Fruit fly (Drosophila melanogaster) whole organism, embryonic: ENCODE results near the gene CG17325.

Experiments
- ATbp ChIP-seq: fragments of 200-800 bp; sonication (Bioruptor generic); optimal IDR thresholded peaks from 2 replicates; lab custom pipeline; 2017; ENCODE audit warnings: missing biosample characterization, mild to moderate bottlenecking, missing genetic modification characterization, missing genetic modification reagents
- Ada2b ChIP-seq: fragments of 200-800 bp; sonication (Bioruptor generic); IDR thresholded peaks from 2 replicates; pipeline ENCODE4 v1.3.6; 2022; ENCODE audit warnings: missing biosample characterization, missing genetic modification characterization
- Aef1 ChIP-seq: fragments of 200-800 bp; sonication (Bioruptor generic); IDR thresholded peaks from 3 replicates; pipeline ENCODE4 v1.3.6; 2022; ENCODE audit warnings: missing biosample characterization, missing genetic modification characterization
- BEAF-32 ChIP-seq: fragments of 200-800 bp; sonication (Bioruptor generic); optimal IDR thresholded peaks from 3 replicates; lab custom pipeline; 2017; ENCODE audit warnings: missing biosample characterization, missing genetic modification characterization, mild to moderate bottlenecking, moderate library complexity, missing genetic modification reagents
- CG10321 ChIP-seq: fragments of 200-800 bp; sonication (Bioruptor generic); IDR thresholded peaks from 2 replicates; pipeline ENCODE4 v1.3.6; 2022; ENCODE audit warnings: missing biosample characterization, missing genetic modification characterization
- CG10543 ChIP-seq: fragments of 200-800 bp; sonication (Bioruptor generic); optimal IDR thresholded peaks from 3 replicates; lab custom pipeline; 2017; ENCODE audit warnings: missing biosample characterization, mild to moderate bottlenecking, missing genetic modification characterization, moderate library complexity
- CG15601 ChIP-seq: fragments of 200-800 bp; sonication (Bioruptor generic); optimal IDR thresholded peaks from 3 replicates; lab custom pipeline; 2019; ENCODE audit warnings: missing biosample characterization, mild to moderate bottlenecking, missing genetic modification characterization, moderate library complexity
- CG17361 ChIP-seq: fragments of 200-800 bp; sonication (Bioruptor generic); IDR thresholded peaks from 3 replicates; pipeline ENCODE4 v1.3.6; 2022; ENCODE audit warnings: missing biosample characterization, missing genetic modification characterization
- CG17612 ChIP-seq: fragments of 200-800 bp; sonication (Bioruptor generic); IDR thresholded peaks from 2 replicates; pipeline ENCODE4 v1.3.6; 2022; ENCODE audit warnings: missing biosample characterization, missing genetic modification characterization
- CG17912 ChIP-seq: fragments of 200-800 bp; sonication (Bioruptor generic); optimal IDR thresholded peaks from 2 replicates; lab custom pipeline; 2018; ENCODE audit warnings: missing biosample characterization, mild to moderate bottlenecking, missing genetic modification characterization
- CG18764 ChIP-seq: fragments of 200-800 bp; sonication (Bioruptor generic); optimal IDR thresholded peaks from 3 replicates; lab custom pipeline; 2016; ENCODE audit warnings: missing biosample characterization, missing genetic modification characterization
- CG3163 ChIP-seq: fragments of 200-800 bp; sonication (Bioruptor generic); optimal IDR thresholded peaks from 3 replicates; lab custom pipeline; 2016; ENCODE audit warnings: missing biosample characterization, missing genetic modification characterization
- CG32767 ChIP-seq: fragments of 200-800 bp; sonication (Bioruptor generic); IDR thresholded peaks from 2 replicates; pipeline ENCODE4 v1.3.6; 2022; ENCODE audit warnings: missing biosample characterization, missing genetic modification characterization
- CG42726 ChIP-seq: fragments of 200-800 bp; sonication (Bioruptor generic); IDR thresholded peaks from 2 replicates; pipeline ENCODE4 v1.3.6; 2022; ENCODE audit warnings: missing biosample characterization, missing genetic modification characterization; ENCODE audit not compliant: partially characterized antibody
- CG4282 ChIP-seq: fragments of 200-800 bp; sonication (Bioruptor generic); optimal IDR thresholded peaks from 2 replicates; lab custom pipeline; 2016; ENCODE audit warnings: missing biosample characterization, missing genetic modification characterization
- CG6791 ChIP-seq: fragments of 200-800 bp; sonication (Bioruptor generic); IDR thresholded peaks from 3 replicates; pipeline ENCODE4 v1.3.6; 2022; ENCODE audit warnings: missing biosample characterization, missing genetic modification characterization; ENCODE audit not compliant: partially characterized antibody
- CG7357 ChIP-seq: fragments of 200-800 bp; sonication (Bioruptor generic); IDR thresholded peaks from 3 replicates; pipeline ENCODE4 v1.3.6; 2022; ENCODE audit warnings: missing biosample characterization, missing genetic modification characterization
- CG7839 ChIP-seq: fragments of 200-800 bp; sonication (Bioruptor generic); optimal IDR thresholded peaks from 3 replicates; lab custom pipeline; 2018; ENCODE audit warnings: missing biosample characterization, mild to moderate bottlenecking, missing genetic modification characterization, moderate library complexity
- CG7963 ChIP-seq: fragments of 200-800 bp; sonication (Bioruptor generic); IDR thresholded peaks from 3 replicates; pipeline ENCODE4 v1.3.6; 2022; ENCODE audit warnings: missing biosample characterization, missing genetic modification characterization; ENCODE audit not compliant: partially characterized antibody
- CG8359 ChIP-seq: fragments of 200-800 bp; sonication (Bioruptor generic); optimal IDR thresholded peaks from 2 replicates; lab custom pipeline; 2017; ENCODE audit warnings: missing biosample characterization, mild to moderate bottlenecking, missing genetic modification characterization, borderline replicate concordance
- Doc2 ChIP-seq: fragments of 200-800 bp; sonication (Bioruptor generic); IDR thresholded peaks from 2 replicates; pipeline ENCODE4 v1.3.6; 2022; ENCODE audit warnings: missing biosample characterization, missing genetic modification characterization
- PHDP ChIP-seq: fragments of 200-800 bp; sonication (Bioruptor generic); optimal IDR thresholded peaks from 3 replicates; lab custom pipeline; 2018; ENCODE audit warnings: missing biosample characterization, mild to moderate bottlenecking, missing genetic modification characterization, moderate library complexity
- Rfx ChIP-seq: fragments of 200-800 bp; sonication (Bioruptor generic); IDR thresholded peaks from 2 replicates; pipeline ENCODE4 v1.3.6; 2022; ENCODE audit warnings: missing biosample characterization, missing genetic modification characterization
- Sox100B ChIP-seq: fragments of 200-800 bp; sonication (Bioruptor generic); optimal IDR thresholded peaks from 3 replicates; lab custom pipeline; 2018; ENCODE audit warnings: missing biosample characterization, mild to moderate bottlenecking, missing genetic modification characterization
- Xbp1 ChIP-seq: fragments of 200-800 bp; sonication (Bioruptor generic); optimal IDR thresholded peaks from 3 replicates; lab custom pipeline; 2016; ENCODE audit warnings: missing biosample characterization, mild to moderate bottlenecking, missing genetic modification characterization
- chinmo ChIP-seq: fragments of 200-800 bp; sonication (Bioruptor generic); IDR thresholded peaks from 4 replicates; pipeline ENCODE4 v1.3.6; 2022; ENCODE audit warnings: missing biosample characterization, missing genetic modification characterization; ENCODE audit not compliant: partially characterized antibody
- corto ChIP-seq: fragments of 200-800 bp; sonication (Bioruptor generic); optimal IDR thresholded peaks from 2 replicates; lab custom pipeline; 2016; ENCODE audit warnings: missing biosample characterization, mild to moderate bottlenecking, missing genetic modification characterization, moderate library complexity
- dati ChIP-seq: fragments of 200-800 bp; sonication (Bioruptor generic); IDR thresholded peaks from 2 replicates; pipeline ENCODE4 v1.3.6; 2022; ENCODE audit warnings: missing biosample characterization, missing genetic modification characterization
- disco-r ChIP-seq: fragments of 200-800 bp; sonication (Bioruptor generic); optimal IDR thresholded peaks from 2 replicates; lab custom pipeline; 2016; ENCODE audit warnings: missing biosample characterization, missing genetic modification characterization
- fd3F ChIP-seq: fragments of 200-800 bp; sonication (Bioruptor generic); optimal IDR thresholded peaks from 2 replicates; lab custom pipeline; 2018; ENCODE audit warnings: missing biosample characterization, mild to moderate bottlenecking, missing genetic modification characterization, moderate library complexity
- fd64A ChIP-seq: fragments of 200-800 bp; sonication (Bioruptor generic); optimal IDR thresholded peaks from 3 replicates; lab custom pipeline; 2018; ENCODE audit warnings: missing biosample characterization, mild to moderate bottlenecking, missing genetic modification characterization
- hb ChIP-seq: fragments of 200-800 bp; sonication (Bioruptor generic); IDR thresholded peaks from 3 replicates; pipeline ENCODE4 v1.3.6; 2022; ENCODE audit warnings: missing biosample characterization, missing genetic modification characterization; ENCODE audit not compliant: partially characterized antibody
- hth ChIP-seq: fragments of >200 bp; optimal IDR thresholded peaks from 2 replicates; lab custom pipeline; 2017; ENCODE audit warnings: inconsistent platforms
- inv ChIP-seq: fragments of 200-800 bp; sonication (Bioruptor generic); IDR thresholded peaks from 2 replicates; pipeline ENCODE4 v1.3.6; 2022; ENCODE audit warnings: missing biosample characterization, missing genetic modification characterization; ENCODE audit not compliant: partially characterized antibody
- klu ChIP-seq: fragments of 200-800 bp; sonication (Bioruptor generic); IDR thresholded peaks from 2 replicates; pipeline ENCODE4 v1.3.6; 2022; ENCODE audit warnings: missing biosample characterization, missing genetic modification characterization
- pfk ChIP-seq: fragments of 200-800 bp; sonication (Bioruptor generic); optimal IDR thresholded peaks from 2 replicates; lab custom pipeline; 2018; ENCODE audit warnings: missing biosample characterization, mild to moderate bottlenecking, missing genetic modification characterization, moderate library complexity
- row ChIP-seq: fragments of 200-800 bp; sonication (Bioruptor generic); IDR thresholded peaks from 3 replicates; pipeline ENCODE4 v1.3.6; 2022; ENCODE audit warnings: missing biosample characterization, missing genetic modification characterization
- sc ChIP-seq, 3 experiments: fragments of >200 bp in 2 of 3; fragments of 200-800 bp in 1 of 3; sonication (Bioruptor generic) in 1 of 3; optimal IDR thresholded peaks; 2 replicates in 2 of 3; 3 replicates in 1 of 3; lab custom pipeline; 2017; ENCODE audit warnings: mild to moderate bottlenecking in 1 of 3, missing biosample characterization in 1 of 3, missing genetic modification characterization in 1 of 3, missing genetic modification reagents in 1 of 3
- sd ChIP-seq: fragments of 200-800 bp; sonication (Bioruptor generic); optimal IDR thresholded peaks from 3 replicates; lab custom pipeline; 2018; ENCODE audit warnings: missing biosample characterization, mild to moderate bottlenecking, missing genetic modification characterization, moderate library complexity
- sens-2 ChIP-seq: fragments of 200-800 bp; sonication (Bioruptor generic); IDR thresholded peaks from 2 replicates; pipeline ENCODE4 v1.3.6; 2022; ENCODE audit warnings: missing biosample characterization, missing genetic modification characterization
- sr ChIP-seq: fragments of 200-800 bp; sonication (Bioruptor generic); IDR thresholded peaks from 3 replicates; pipeline ENCODE4 v1.3.6; 2022; ENCODE audit warnings: missing biosample characterization, missing genetic modification characterization
- ssp ChIP-seq: fragments of 200-800 bp; sonication (Bioruptor generic); IDR thresholded peaks from 2 replicates; pipeline ENCODE4 v1.3.6; 2022; ENCODE audit warnings: missing biosample characterization, missing genetic modification characterization
- toy ChIP-seq: fragments of 200-800 bp; sonication (Bioruptor generic); IDR thresholded peaks from 2 replicates; pipeline ENCODE4 v1.3.6; 2022; ENCODE audit warnings: missing biosample characterization, missing genetic modification characterization
- usp ChIP-seq: fragments of >200 bp; optimal IDR thresholded peaks from 2 replicates; lab custom pipeline; 2017; ENCODE audit warnings: missing biosample characterization, missing genetic modification characterization
- zf30C ChIP-seq: fragments of 200-800 bp; sonication (Bioruptor generic); optimal IDR thresholded peaks from 3 replicates; lab custom pipeline; 2018; ENCODE audit warnings: missing biosample characterization, mild to moderate bottlenecking, missing genetic modification characterization
- zfh1 ChIP-seq: fragments of 200-800 bp; sonication (Bioruptor generic); IDR thresholded peaks from 3 replicates; pipeline ENCODE4 v1.3.6; 2022; ENCODE audit warnings: missing biosample characterization, missing genetic modification characterization
- zfh2 ChIP-seq: fragments of 200-800 bp; sonication (Bioruptor generic); optimal IDR thresholded peaks from 2 replicates; lab custom pipeline; 2016; ENCODE audit warnings: missing biosample characterization, missing genetic modification characterization

Gene CG17325

DNA sequence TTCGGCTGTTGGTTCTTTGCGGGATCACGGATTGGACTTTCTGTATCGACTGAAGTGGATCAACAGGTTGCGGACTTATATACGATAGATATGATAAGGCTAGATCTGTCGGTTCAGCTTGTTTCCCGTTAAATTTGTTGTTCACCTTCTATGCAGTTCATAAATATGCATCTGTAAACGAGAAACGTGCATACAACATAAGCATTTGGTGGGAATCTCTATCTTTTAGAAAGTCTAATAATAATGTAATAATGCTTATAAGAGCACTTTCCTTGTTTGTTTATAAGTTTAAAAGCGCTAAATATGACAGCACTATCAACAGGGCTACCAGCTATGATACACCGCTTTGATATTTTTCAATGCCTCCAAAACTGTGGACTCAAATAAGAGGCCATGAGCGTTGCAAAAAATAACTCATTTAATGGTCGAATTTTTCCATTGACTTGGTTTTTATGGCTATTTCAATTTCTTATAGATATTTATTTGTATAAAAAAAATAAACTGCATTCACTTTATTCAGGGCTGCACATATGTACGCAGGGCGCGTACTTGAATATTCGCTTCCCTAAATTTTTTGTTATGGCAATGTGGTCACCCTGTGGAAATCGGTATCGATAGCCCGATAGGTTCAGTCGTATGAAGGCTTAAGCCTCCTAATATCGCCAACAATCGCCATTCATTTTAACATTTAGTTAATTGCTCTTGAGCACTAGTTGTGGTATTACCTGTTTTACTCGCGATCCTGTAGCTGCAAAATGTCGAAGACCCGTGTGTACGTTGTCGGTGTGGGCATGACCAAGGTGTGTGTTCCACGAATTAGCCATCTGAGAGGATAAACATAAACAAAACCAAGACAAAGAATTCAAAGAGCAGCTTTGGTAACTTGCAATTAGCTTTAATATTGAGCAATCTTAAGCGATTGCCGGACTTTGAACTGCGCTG is 18.4 kb downstream of the CG17325 start, which contains the start of the genes CG17597 and ScpX (continued):
- TF ChIP-seq inv (GFP tag; lab: Robert Waterston, UW): peak; percentile 65
- TF ChIP-seq CG7963 (GFP tag; lab: Robert Waterston, UW): peak; percentile 88
- peak; percentile 71 for TF ChIP-seq CG7839
- TF ChIP-seq ssp (GFP tag; lab: Robert Waterston, UW): peak; percentile 41
- no peak for TF ChIP-seq sr (GFP tag; lab: Robert Waterston, UW)
- TF ChIP-seq CG17612: no peak
- peak; percentile 54 for TF ChIP-seq Sox100B (GFP tag; lab: Kevin White, UChicago)
- TF ChIP-seq fd64A (GFP tag; lab: Kevin White, UChicago): no peak
- TF ChIP-seq CG7357: 0 out of 3 replicates have a peak, but pooled peaks have one; percentile 28
- TF ChIP-seq CG18764 (GFP tag; lab: Kevin White, UChicago): peak; percentile 38
- TF ChIP-seq CG4282 (GFP tag; lab: Kevin White, UChicago): no peak
- peak; percentile 54 for TF ChIP-seq PHDP
- TF ChIP-seq ATbp (GFP tag; lab: Kevin White, UChicago): no peak
- no peak for TF ChIP-seq CG8359 (GFP tag; lab: Kevin White, UChicago)
- TF ChIP-seq CG10543 (GFP tag; lab: Kevin White, UChicago): peak; percentile 63
- TF ChIP-seq toy (GFP tag; lab: Robert Waterston, UW): no peak
- TF ChIP-seq Aef1 (GFP tag; lab: Robert Waterston, UW): 0 out of 3 replicates have a peak, but pooled peaks have one; percentile 21
- TF ChIP-seq CG6791 (GFP tag; lab: Robert Waterston, UW): peak; percentile 91
- peak; percentile 90; the same call in 3 of the 4 replicates for TF ChIP-seq chinmo (GFP tag; lab: Robert Waterston, UW)
- peak; percentile 94 for TF ChIP-seq row (GFP tag; lab: Robert Waterston, UW)
- TF ChIP-seq CG17361 (GFP tag; lab: Robert Waterston, UW): peak; percentile 84
- peak; percentile 71 for TF ChIP-seq zfh2 (GFP tag; lab: Kevin White, UChicago)
- no peak for TF ChIP-seq klu (GFP tag; lab: Robert Waterston, UW)
- peak; percentile 81 for TF ChIP-seq BEAF-32 (GFP tag; lab: Kevin White, UChicago)
- no peak for TF ChIP-seq CG17912 (GFP tag; lab: Kevin White, UChicago)
- no peak for TF ChIP-seq sc (optimal IDR thresholded peaks at IDR 0.05; lab: Kevin White, UChicago)
- peak; percentile 18 for TF ChIP-seq sc (GFP tag; optimal IDR thresholded peaks at IDR 0.05; lab: Kevin White, UChicago)
- TF ChIP-seq disco-r: peak; percentile 28
- no peak for TF ChIP-seq Doc2 (GFP tag; lab: Robert Waterston, UW)
- TF ChIP-seq zf30C (GFP tag; lab: Kevin White, UChicago): no peak
- no peak for TF ChIP-seq CG32767 (GFP tag; lab: Robert Waterston, UW)
- TF ChIP-seq CG3163 (GFP tag; lab: Kevin White, UChicago): no peak
- no peak for TF ChIP-seq usp
- TF ChIP-seq pfk: peak; percentile 16
- TF ChIP-seq Rfx (GFP tag; lab: Robert Waterston, UW): peak; percentile 57
- TF ChIP-seq CG15601 (tag; lab: Kevin White, UChicago): peak; percentile 46
- no peak for TF ChIP-seq sens-2 (GFP tag; lab: Robert Waterston, UW)
- TF ChIP-seq zfh1: peak; percentile 55; the same call in 2 of the 3 replicates
- TF ChIP-seq corto (GFP tag; lab: Kevin White, UChicago): no peak
- peak; percentile 34 for TF ChIP-seq fd3F (GFP tag; lab: Kevin White, UChicago)
- TF ChIP-seq hb (GFP tag; lab: Robert Waterston, UW): peak; percentile 78
- 0 out of 2 replicates have a peak, but pooled peaks have one; percentile 28 for TF ChIP-seq CG10321 (GFP tag; lab: Robert Waterston, UW)
- peak; percentile 73 for TF ChIP-seq CG42726
- TF ChIP-seq hth (lab: Kevin White, UChicago): no peak
- peak; percentile 70 for TF ChIP-seq Xbp1 (GFP tag; lab: Kevin White, UChicago)
- TF ChIP-seq dati (GFP tag; lab: Robert Waterston, UW): no peak
- peak; percentile 51 for TF ChIP-seq Ada2b (GFP tag; lab: Robert Waterston, UW)
- TF ChIP-seq sd: no peak
